Fruit fly (Drosophila melanogaster) whole organism, embryonic: Measurements from ENCODE around the gene Dlic.

Source experiments
- Atf3 ChIP-seq: fragments of 200-800 bp; sonication (Bioruptor generic); optimal IDR thresholded peaks from 3 replicates; lab custom pipeline; 2016; ENCODE audit warnings: missing biosample characterization, missing genetic modification characterization
- Awh ChIP-seq: fragments of 200-800 bp; sonication (Bioruptor generic); IDR thresholded peaks from 2 replicates; pipeline ENCODE4, ENCODE4 v1.3.6; 2022; ENCODE audit warnings: missing biosample characterization, missing genetic modification characterization
- B-H1 ChIP-seq: fragments of 200-800 bp; sonication (Bioruptor generic); IDR thresholded peaks from 3 replicates; pipeline ENCODE4 v1.3.6; 2022; ENCODE audit warnings: missing biosample characterization, missing genetic modification characterization
- CG11093 ChIP-seq: fragments of 200-800 bp; sonication (Bioruptor generic); IDR thresholded peaks from 3 replicates; pipeline ENCODE4 v1.3.6; 2022; ENCODE audit warnings: missing biosample characterization, missing genetic modification characterization
- CG11560 ChIP-seq: fragments of 200-800 bp; sonication (Bioruptor generic); IDR thresholded peaks from 3 replicates; pipeline ENCODE4 v1.3.6; 2022; ENCODE audit warnings: missing biosample characterization, missing genetic modification characterization
- CG11723 ChIP-seq: fragments of 200-800 bp; sonication (Bioruptor generic); optimal IDR thresholded peaks from 2 replicates; lab custom pipeline; 2017; ENCODE audit warnings: missing biosample characterization, mild to moderate bottlenecking, missing genetic modification characterization
- CG13624 ChIP-seq: fragments of 200-800 bp; sonication (Bioruptor generic); optimal IDR thresholded peaks from 2 replicates; lab custom pipeline; 2016; ENCODE audit warnings: missing biosample characterization, missing genetic modification characterization
- CG15696 ChIP-seq: fragments of 200-800 bp; sonication (Bioruptor generic); optimal IDR thresholded peaks from 2 replicates; lab custom pipeline; 2019; ENCODE audit warnings: missing biosample characterization, mild to moderate bottlenecking, missing genetic modification characterization, moderate library complexity
- CG17829 ChIP-seq: fragments of 200-800 bp; optimal IDR thresholded peaks from 2 replicates; lab custom pipeline; 2019; ENCODE audit warnings: missing biosample characterization, mild to moderate bottlenecking, missing genetic modification characterization, moderate library complexity
- CG18764 ChIP-seq: fragments of 200-800 bp; sonication (Bioruptor generic); optimal IDR thresholded peaks from 3 replicates; lab custom pipeline; 2016; ENCODE audit warnings: missing biosample characterization, missing genetic modification characterization
- CG2875 ChIP-seq: fragments of 200-800 bp; sonication (Bioruptor generic); optimal IDR thresholded peaks from 2 replicates; lab custom pipeline; 2017; ENCODE audit warnings: missing biosample characterization, mild to moderate bottlenecking, missing genetic modification characterization, missing genetic modification reagents
- CG31388 ChIP-seq: fragments of 200-800 bp; sonication (Bioruptor generic); optimal IDR thresholded peaks from 2 replicates; lab custom pipeline; 2016; ENCODE audit warnings: missing biosample characterization, missing genetic modification characterization
- CG32532 ChIP-seq: fragments of 200-800 bp; sonication (Bioruptor generic); IDR thresholded peaks from 2 replicates; pipeline ENCODE4 v1.3.6; 2022; ENCODE audit warnings: missing biosample characterization, missing genetic modification characterization
- CG3838 ChIP-seq: fragments of 200-800 bp; sonication (Bioruptor generic); optimal IDR thresholded peaks from 3 replicates; lab custom pipeline; 2016; ENCODE audit warnings: missing biosample characterization, missing genetic modification characterization
- CG5180 ChIP-seq: fragments of 200-800 bp; sonication (Bioruptor generic); optimal IDR thresholded peaks from 3 replicates; lab custom pipeline; 2017; ENCODE audit warnings: missing biosample characterization, missing genetic modification characterization, mild to moderate bottlenecking, moderate library complexity, missing genetic modification reagents
- CG5953 ChIP-seq: fragments of 200-800 bp; sonication (Bioruptor generic); IDR thresholded peaks from 2 replicates; pipeline ENCODE4 v1.3.6; 2022; ENCODE audit warnings: missing biosample characterization, missing genetic modification characterization
- CG6654 ChIP-seq: fragments of 200-800 bp; sonication (Bioruptor generic); optimal IDR thresholded peaks from 2 replicates; lab custom pipeline; 2017; ENCODE audit warnings: missing biosample characterization, mild to moderate bottlenecking, missing genetic modification characterization
- CG7271 ChIP-seq: fragments of 200-800 bp; sonication (Bioruptor generic); optimal IDR thresholded peaks from 2 replicates; lab custom pipeline; 2018; ENCODE audit warnings: missing biosample characterization, mild to moderate bottlenecking, missing genetic modification characterization, moderate library complexity
- CG7963 ChIP-seq: fragments of 200-800 bp; sonication (Bioruptor generic); IDR thresholded peaks from 3 replicates; pipeline ENCODE4 v1.3.6; 2022; ENCODE audit warnings: missing biosample characterization, missing genetic modification characterization; ENCODE audit not compliant: partially characterized antibody
- CG9932 ChIP-seq: fragments of 200-800 bp; sonication (Bioruptor generic); IDR thresholded peaks from 2 replicates; pipeline ENCODE4 v1.3.6; 2022; ENCODE audit warnings: missing biosample characterization, missing genetic modification characterization
- D19A ChIP-seq: fragments of 200-800 bp; optimal IDR thresholded peaks from 3 replicates; lab custom pipeline; 2019; ENCODE audit warnings: missing biosample characterization, mild to moderate bottlenecking, missing genetic modification characterization, moderate library complexity
- Dbx ChIP-seq: fragments of 200-800 bp; sonication (Bioruptor generic); IDR thresholded peaks from 3 replicates; pipeline ENCODE4 v1.3.6; 2022; ENCODE audit warnings: missing biosample characterization, missing genetic modification characterization
- ERR ChIP-seq: fragments of 200-800 bp; sonication (Bioruptor generic); optimal IDR thresholded peaks from 2 replicates; lab custom pipeline; 2016; ENCODE audit warnings: missing biosample characterization, missing genetic modification characterization
- Elba2 ChIP-seq: fragments of 200-800 bp; sonication (Bioruptor generic); optimal IDR thresholded peaks from 3 replicates; lab custom pipeline; 2016; ENCODE audit warnings: missing biosample characterization, missing genetic modification characterization
- Gsc ChIP-seq: fragments of 200-800 bp; sonication (Bioruptor generic); IDR thresholded peaks from 2 replicates; pipeline ENCODE4 v1.3.6; 2022; ENCODE audit warnings: missing biosample characterization, missing genetic modification characterization
- Gug ChIP-seq: fragments of 200-800 bp; sonication (Bioruptor generic); IDR thresholded peaks from 4 replicates; pipeline ENCODE4 v1.3.6; 2022; ENCODE audit warnings: missing biosample characterization, missing genetic modification characterization
- HHEX ChIP-seq: fragments of 200-800 bp; sonication (Bioruptor generic); optimal IDR thresholded peaks from 3 replicates; lab custom pipeline; 2017; ENCODE audit warnings: missing biosample characterization, mild to moderate bottlenecking, missing genetic modification characterization, missing genetic modification reagents
- MBD-R2 ChIP-seq: fragments of 200-800 bp; sonication (Bioruptor generic); IDR thresholded peaks from 2 replicates; pipeline ENCODE4 v1.3.6; 2022; ENCODE audit warnings: missing biosample characterization, missing genetic modification characterization
- Mad ChIP-seq: fragments of 200-800 bp; sonication (Bioruptor generic); optimal IDR thresholded peaks from 2 replicates; lab custom pipeline; 2016; ENCODE audit warnings: missing biosample characterization, missing genetic modification characterization
- Neu2 ChIP-seq: fragments of 200-800 bp; sonication (Bioruptor generic); optimal IDR thresholded peaks from 3 replicates; lab custom pipeline; 2016; ENCODE audit warnings: missing biosample characterization, missing genetic modification characterization, borderline replicate concordance
- Rx ChIP-seq: fragments of 200-800 bp; sonication (Bioruptor generic); IDR thresholded peaks from 2 replicates; pipeline ENCODE4 v1.3.6; 2022; ENCODE audit warnings: missing biosample characterization, missing genetic modification characterization
- Spps ChIP-seq: fragments of 200-800 bp; sonication (Bioruptor generic); optimal IDR thresholded peaks from 2 replicates; lab custom pipeline; 2018; ENCODE audit warnings: missing biosample characterization, mild to moderate bottlenecking, missing genetic modification characterization
- al ChIP-seq: fragments of 200-800 bp; sonication (Bioruptor generic); IDR thresholded peaks from 2 replicates; pipeline ENCODE4 v1.3.6; 2022; ENCODE audit warnings: missing biosample characterization, missing genetic modification characterization
- aop ChIP-seq: fragments of 200-800 bp; sonication (Bioruptor generic); IDR thresholded peaks from 2 replicates; pipeline ENCODE4 v1.3.6; 2022; ENCODE audit warnings: missing biosample characterization, missing genetic modification characterization
- bigmax ChIP-seq: fragments of 200-800 bp; sonication (Bioruptor generic); optimal IDR thresholded peaks from 2 replicates; lab custom pipeline; 2018; ENCODE audit warnings: missing biosample characterization, mild to moderate bottlenecking, missing genetic modification characterization
- chif ChIP-seq, 2 experiments: fragments of 200-800 bp; sonication (Bioruptor generic); optimal IDR thresholded peaks; 3 replicates each; lab custom pipeline; 2016; ENCODE audit warnings: missing biosample characterization in 2 of 2, missing genetic modification characterization in 2 of 2
- crp ChIP-seq, 2 experiments: fragments of 200-800 bp; sonication (Bioruptor generic); optimal IDR thresholded peaks; 2 replicates in 1 of 2; 3 replicates in 1 of 2; lab custom pipeline; 2017; ENCODE audit warnings: missing biosample characterization in 2 of 2, missing genetic modification characterization in 2 of 2, mild to moderate bottlenecking in 1 of 2, moderate library complexity in 1 of 2
- fd96Cb ChIP-seq: fragments of 200-800 bp; sonication (Bioruptor generic); optimal IDR thresholded peaks from 2 replicates; lab custom pipeline; 2018; ENCODE audit warnings: missing biosample characterization, mild to moderate bottlenecking, missing genetic modification characterization, moderate library complexity
- gcm ChIP-seq: fragments of 200-800 bp; sonication (Bioruptor generic); optimal IDR thresholded peaks from 2 replicates; lab custom pipeline; 2019; ENCODE audit warnings: missing biosample characterization, mild to moderate bottlenecking, missing genetic modification characterization, moderate library complexity
- grn ChIP-seq: fragments of 200-800 bp; sonication (Bioruptor generic); optimal IDR thresholded peaks from 3 replicates; lab custom pipeline; 2017; ENCODE audit warnings: missing biosample characterization, missing genetic modification characterization
- gsb-n ChIP-seq: fragments of 200-800 bp; sonication (Bioruptor generic); optimal IDR thresholded peaks from 3 replicates; lab custom pipeline; 2018; ENCODE audit warnings: missing biosample characterization, mild to moderate bottlenecking, missing genetic modification characterization
- h ChIP-seq: fragments of >200 bp; optimal IDR thresholded peaks from 2 replicates; lab custom pipeline; 2017
- hth ChIP-seq: fragments of >200 bp; optimal IDR thresholded peaks from 2 replicates; lab custom pipeline; 2017; ENCODE audit warnings: inconsistent platforms
- oc ChIP-seq: fragments of 200-800 bp; sonication (Bioruptor generic); optimal IDR thresholded peaks from 2 replicates; lab custom pipeline; 2018; ENCODE audit warnings: missing biosample characterization, mild to moderate bottlenecking, missing genetic modification characterization, moderate library complexity
- onecut ChIP-seq: fragments of 200-800 bp; sonication (Bioruptor generic); IDR thresholded peaks from 2 replicates; pipeline ENCODE4 v1.3.6; 2022; ENCODE audit warnings: missing biosample characterization, missing genetic modification characterization
- phol ChIP-seq: fragments of 200-800 bp; sonication (Bioruptor generic); optimal IDR thresholded peaks from 3 replicates; lab custom pipeline; 2018; ENCODE audit warnings: missing biosample characterization, mild to moderate bottlenecking, missing genetic modification characterization, moderate library complexity
- repo ChIP-seq: fragments of 200-800 bp; sonication (Bioruptor generic); optimal IDR thresholded peaks from 2 replicates; lab custom pipeline; 2016; ENCODE audit warnings: missing biosample characterization, missing genetic modification characterization
- sens-2 ChIP-seq: fragments of 200-800 bp; sonication (Bioruptor generic); IDR thresholded peaks from 2 replicates; pipeline ENCODE4 v1.3.6; 2022; ENCODE audit warnings: missing biosample characterization, missing genetic modification characterization
- tap ChIP-seq: fragments of 200-800 bp; optimal IDR thresholded peaks from 3 replicates; lab custom pipeline; 2019; ENCODE audit warnings: missing biosample characterization, mild to moderate bottlenecking, missing genetic modification characterization, moderate library complexity
- trh ChIP-seq: fragments of 200-800 bp; sonication (Bioruptor generic); optimal IDR thresholded peaks from 2 replicates; lab custom pipeline; 2016; ENCODE audit warnings: missing biosample characterization, missing genetic modification characterization
- vfl ChIP-seq: fragments of 200-800 bp; sonication (Bioruptor generic); optimal IDR thresholded peaks from 2 replicates; lab custom pipeline; 2016; ENCODE audit warnings: missing biosample characterization, missing genetic modification characterization

Dlic gene

DNA sequence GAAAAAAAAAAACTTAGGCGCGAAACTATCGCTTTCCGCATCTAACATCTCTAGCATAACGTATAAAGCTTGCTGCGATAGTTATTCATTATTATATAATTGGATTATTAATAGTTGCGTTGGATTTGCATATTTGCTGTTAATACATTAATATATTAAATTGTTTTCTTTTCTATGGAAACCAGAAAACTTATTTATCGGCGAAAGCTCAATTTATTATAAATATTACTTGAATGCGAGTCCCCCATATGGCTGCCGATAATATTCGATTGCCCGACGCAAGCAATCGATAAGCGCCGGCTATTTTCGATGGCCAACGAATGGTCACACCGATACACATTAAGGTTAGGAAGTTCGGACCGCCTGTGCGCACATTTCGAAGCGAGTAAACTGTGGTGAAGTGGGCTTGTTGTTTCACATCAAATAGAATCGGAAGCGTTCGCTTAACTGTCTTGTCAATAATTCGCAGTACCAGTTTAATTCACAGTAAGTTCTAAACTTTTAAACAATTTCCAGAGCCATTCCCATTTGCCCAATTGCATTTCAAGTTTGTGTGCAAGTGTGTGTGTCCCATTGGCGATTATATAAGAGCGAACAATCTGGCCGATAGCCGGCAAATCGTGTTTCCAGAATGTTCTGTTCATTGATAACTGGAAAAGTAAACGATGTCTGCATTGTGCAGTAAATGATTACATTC is 45.9 kb upstream of the Dlic start, which contains the start of gene Hsp60A (continued):
- TF ChIP-seq chif (GFP tag; optimal IDR thresholded peaks at IDR 0.05; lab: Kevin White, UChicago) (no peak), CG7963 (GFP tag; lab: Robert Waterston, UW) (0 out of 3 replicates have a peak, but pooled peaks have one; percentile 54), CG15696 (tag; lab: Kevin White, UChicago) (peak; percentile 31), trh (GFP tag; lab: Kevin White, UChicago) (no peak), MBD-R2 (GFP tag; lab: Robert Waterston, UW) (peak; percentile 41), Elba2 (GFP tag; lab: Kevin White, UChicago) (peak; percentile 13), CG11723 (GFP tag; lab: Kevin White, UChicago) (no peak), phol (tag; lab: Kevin White, UChicago) (peak; percentile 66), hth (lab: Kevin White, UChicago) (no peak), ERR (GFP tag; lab: Kevin White, UChicago) (no peak), Neu2 (no peak), CG11560 (tag; lab: Robert Waterston, UW) (peak; percentile 98), HHEX (peak; percentile 18), CG3838 (GFP tag; lab: Kevin White, UChicago) (no peak), Awh (GFP tag; lab: Robert Waterston, UW) (no peak), al (GFP tag; lab: Robert Waterston, UW) (peak; percentile 35; the same call in 1 of the 2 replicates), h (lab: Kevin White, UChicago) (no peak), CG11093 (GFP tag; lab: Robert Waterston, UW) (no peak), oc (no peak), Atf3 (GFP tag; lab: Kevin White, UChicago) (no peak), CG13624 (no peak), Dbx (GFP tag; lab: Robert Waterston, UW) (peak; percentile 48; the same call in 1 of the 3 replicates), CG5180 (no peak), CG9932 (GFP tag; lab: Robert Waterston, UW) (peak; percentile 69), B-H1 (GFP tag; lab: Robert Waterston, UW) (peak; percentile 34; the same call in 1 of the 3 replicates), CG17829 (tag; lab: Kevin White, UChicago) (peak; percentile 58), CG6654 (GFP tag; lab: Kevin White, UChicago) (no peak), CG18764 (peak; percentile 28), vfl (GFP tag; lab: Kevin White, UChicago) (peak; percentile 41), fd96Cb (peak; percentile 39), grn (GFP tag; lab: Kevin White, UChicago) (no peak), crp (GFP tag; optimal IDR thresholded peaks at IDR 0.05; lab: Kevin White, UChicago) (peak in 1 of 2 experiments; percentile 9), sens-2 (GFP tag; lab: Robert Waterston, UW) (no peak), gcm (GFP tag; lab: Kevin White, UChicago) (no peak), Gug (GFP tag; lab: Robert Waterston, UW) (no peak), bigmax (GFP tag; lab: Kevin White, UChicago) (peak; percentile 95), CG7271 (tag; lab: Kevin White, UChicago) (no peak), CG32532 (GFP tag; lab: Robert Waterston, UW) (peak; percentile 39; the same call in 1 of the 2 replicates), CG5953 (GFP tag; lab: Robert Waterston, UW) (no peak), CG2875 (GFP tag; lab: Kevin White, UChicago) (no peak), onecut (no peak), tap (tag; lab: Kevin White, UChicago) (no peak), Gsc (GFP tag; lab: Robert Waterston, UW) (no peak), Rx (GFP tag; lab: Robert Waterston, UW) (no peak), aop (no peak), gsb-n (tag; lab: Kevin White, UChicago) (no peak), Mad (GFP tag; lab: Kevin White, UChicago) (peak; percentile 58), repo (no peak), CG31388 (peak; percentile 8), D19A (tag; lab: Kevin White, UChicago) (peak; percentile 27), Spps (tag; lab: Kevin White, UChicago) (no peak)
